Worm (Caenorhabditis elegans) whole organism, L3 larva: ENCODE measurements around the gene Y32F6A.5.

Experiments
- lin-15B ChIP-seq: fragments of 150-350 bp; optimal IDR thresholded peaks from 2 replicates; lab custom pipeline; 2014; ENCODE audit warnings: missing biosample characterization, missing genetic modification characterization
- nfya-1 ChIP-seq: sonication (generic microtip); optimal IDR thresholded peaks from 2 replicates; lab custom pipeline; 2017; ENCODE audit warnings: missing genetic modification characterization, mild to moderate bottlenecking, missing compliant biosample characterization, antibody characterized with exemption, moderate library complexity; ENCODE audit not compliant: insufficient read depth
- nhr-25 ChIP-seq: sonication (generic microtip); optimal IDR thresholded peaks from 2 replicates; lab custom pipeline; 2017; ENCODE audit warnings: missing biosample characterization, missing genetic modification characterization
- pqm-1 ChIP-seq: fragments of 150-350 bp; optimal IDR thresholded peaks from 2 replicates; lab custom pipeline; 2017; ENCODE audit warnings: missing biosample characterization, missing genetic modification characterization, inconsistent platforms
- snpc-4 ChIP-seq: fragments of 150-350 bp; optimal IDR thresholded peaks from 2 replicates; lab custom pipeline; 2014; ENCODE audit warnings: missing biosample characterization, missing genetic modification characterization

- TF ChIP-seq nhr-25 (tag; lab: Kevin White, UChicago): no peak
- no peak for TF ChIP-seq nfya-1 (tag; lab: Kevin White, UChicago)
- peak; percentile 80 for TF ChIP-seq pqm-1 (tag; lab: Kevin White, UChicago)
- TF ChIP-seq lin-15B (tag; lab: Kevin White, UChicago): no peak
- no peak for TF ChIP-seq snpc-4 (tag; lab: Kevin White, UChicago)
These were observed 54.1 kb downstream of the Y32F6A.5 start for ce11 chrV:10399290-10399689.
